Fruit fly (Drosophila melanogaster) whole organism, prepupa: Measurements from ENCODE around the gene CG33688.

ENCODE experiments used
- Blimp-1 ChIP-seq: fragments of 200-800 bp; sonication (Bioruptor generic); optimal IDR thresholded peaks from 3 replicates; lab custom pipeline; 2017; ENCODE audit warnings: missing biosample characterization, missing genetic modification characterization, mild to moderate bottlenecking, moderate library complexity, missing genetic modification reagents
- CG10631 ChIP-seq: fragments of 200-800 bp; sonication (Bioruptor generic); optimal IDR thresholded peaks from 2 replicates; lab custom pipeline; 2016; ENCODE audit warnings: missing biosample characterization, missing genetic modification characterization
- CG11294 ChIP-seq: fragments of 200-800 bp; sonication (Bioruptor generic); IDR thresholded peaks from 2 replicates; pipeline ENCODE4 v1.3.6; 2022; ENCODE audit warnings: missing biosample characterization, missing genetic modification characterization
- CG11762 ChIP-seq: fragments of 200-800 bp; sonication (Bioruptor generic); optimal IDR thresholded peaks from 3 replicates; lab custom pipeline; 2016; ENCODE audit warnings: missing biosample characterization, missing genetic modification characterization; ENCODE audit not compliant: insufficient read depth
- CG11902 ChIP-seq: fragments of 200-800 bp; sonication (Bioruptor generic); optimal IDR thresholded peaks from 3 replicates; lab custom pipeline; 2016; ENCODE audit warnings: missing biosample characterization, missing genetic modification characterization
- CG15336 ChIP-seq: fragments of 200-800 bp; sonication (Bioruptor generic); IDR thresholded peaks from 2 replicates; pipeline ENCODE4 v1.3.6; 2022; ENCODE audit warnings: missing biosample characterization, missing genetic modification characterization
- CG1621 ChIP-seq: fragments of 200-800 bp; sonication (Bioruptor generic); optimal IDR thresholded peaks from 3 replicates; lab custom pipeline; 2018; ENCODE audit warnings: missing biosample characterization, mild to moderate bottlenecking, missing genetic modification characterization
- CG16779 ChIP-seq: fragments of 200-800 bp; sonication (Bioruptor generic); optimal IDR thresholded peaks from 3 replicates; lab custom pipeline; 2017; ENCODE audit warnings: missing biosample characterization, mild to moderate bottlenecking, missing genetic modification characterization
- CG3032 ChIP-seq: fragments of 200-800 bp; optimal IDR thresholded peaks from 2 replicates; lab custom pipeline; 2019; ENCODE audit warnings: missing biosample characterization, mild to moderate bottlenecking, missing genetic modification characterization, moderate library complexity
- CG31627 ChIP-seq: fragments of 200-800 bp; sonication (Bioruptor generic); optimal IDR thresholded peaks from 3 replicates; lab custom pipeline; 2016; ENCODE audit warnings: missing biosample characterization, missing genetic modification characterization
- CG34406 ChIP-seq: fragments of 200-800 bp; sonication (Bioruptor generic); optimal IDR thresholded peaks from 3 replicates; lab custom pipeline; 2016; ENCODE audit warnings: missing biosample characterization, missing genetic modification characterization
- CG3919 ChIP-seq: fragments of 200-800 bp; sonication (Bioruptor generic); optimal IDR thresholded peaks from 3 replicates; lab custom pipeline; 2016; ENCODE audit warnings: missing biosample characterization, missing genetic modification characterization
- CG4318 ChIP-seq: fragments of 200-800 bp; sonication (Bioruptor generic); optimal IDR thresholded peaks from 3 replicates; lab custom pipeline; 2017; ENCODE audit warnings: missing biosample characterization, mild to moderate bottlenecking, missing genetic modification characterization
- CG6163 ChIP-seq: fragments of 200-800 bp; sonication (Bioruptor generic); IDR thresholded peaks from 3 replicates; pipeline ENCODE4 v1.3.6; 2022; ENCODE audit warnings: missing biosample characterization, missing genetic modification characterization
- CG6276 ChIP-seq: fragments of 200-800 bp; sonication (Bioruptor generic); optimal IDR thresholded peaks from 2 replicates; lab custom pipeline; 2017; ENCODE audit warnings: missing biosample characterization, mild to moderate bottlenecking, missing genetic modification characterization
- CG6792 ChIP-seq: fragments of 200-800 bp; sonication (Bioruptor generic); optimal IDR thresholded peaks from 3 replicates; lab custom pipeline; 2016; ENCODE audit warnings: missing biosample characterization, missing genetic modification characterization
- CG6808 ChIP-seq: fragments of 200-800 bp; sonication (Bioruptor generic); optimal IDR thresholded peaks from 3 replicates; lab custom pipeline; 2017; ENCODE audit warnings: missing biosample characterization, missing genetic modification characterization, mild to moderate bottlenecking, moderate library complexity, missing genetic modification reagents
- CG6854 ChIP-seq: fragments of 200-800 bp; sonication (Bioruptor generic); optimal IDR thresholded peaks from 2 replicates; lab custom pipeline; 2017; ENCODE audit warnings: missing biosample characterization, mild to moderate bottlenecking, missing genetic modification characterization
- CG7368 ChIP-seq: fragments of 200-800 bp; sonication (Bioruptor generic); optimal IDR thresholded peaks from 3 replicates; lab custom pipeline; 2016; ENCODE audit warnings: missing biosample characterization, missing genetic modification characterization
- CG8319 ChIP-seq: fragments of 200-800 bp; sonication (Bioruptor generic); optimal IDR thresholded peaks from 3 replicates; lab custom pipeline; 2016; ENCODE audit warnings: missing biosample characterization, missing genetic modification characterization
- CG8632 ChIP-seq: fragments of 200-800 bp; sonication (Bioruptor generic); optimal IDR thresholded peaks from 3 replicates; lab custom pipeline; 2016; ENCODE audit warnings: missing biosample characterization, missing genetic modification characterization
- CG9139 ChIP-seq: fragments of 200-800 bp; sonication (Bioruptor generic); optimal IDR thresholded peaks from 3 replicates; lab custom pipeline; 2017; ENCODE audit warnings: missing biosample characterization, mild to moderate bottlenecking, missing genetic modification characterization
- Eip75B ChIP-seq: fragments of 200-800 bp; sonication (Bioruptor generic); optimal IDR thresholded peaks from 3 replicates; lab custom pipeline; 2016; ENCODE audit warnings: missing biosample characterization, missing genetic modification characterization
- Eip78C ChIP-seq: fragments of 200-800 bp; sonication (Bioruptor generic); peaks from one replicate; lab custom pipeline; 2016; ENCODE audit warnings: missing biosample characterization, missing genetic modification characterization
- Ets21C ChIP-seq: fragments of 200-800 bp; sonication (Bioruptor generic); optimal IDR thresholded peaks from 3 replicates; lab custom pipeline; 2016; ENCODE audit warnings: missing biosample characterization, missing genetic modification characterization
- Ets96B ChIP-seq: fragments of 200-800 bp; optimal IDR thresholded peaks from 2 replicates; lab custom pipeline; 2019; ENCODE audit warnings: missing biosample characterization, mild to moderate bottlenecking, missing genetic modification characterization, moderate library complexity
- Hr38 ChIP-seq: sonication (Bioruptor generic); optimal IDR thresholded peaks from 2 replicates; lab custom pipeline; 2016; ENCODE audit warnings: missing biosample characterization, missing genetic modification characterization
- Hr39 ChIP-seq: fragments of 200-800 bp; sonication (Bioruptor generic); optimal IDR thresholded peaks from 2 replicates; lab custom pipeline; 2016; ENCODE audit warnings: missing biosample characterization, missing genetic modification characterization
- Hr4 ChIP-seq: fragments of 200-800 bp; sonication (Bioruptor generic); optimal IDR thresholded peaks from 3 replicates; lab custom pipeline; 2016; ENCODE audit warnings: missing biosample characterization, missing genetic modification characterization
- Lpt ChIP-seq: fragments of 200-800 bp; sonication (Bioruptor generic); optimal IDR thresholded peaks from 3 replicates; lab custom pipeline; 2016; ENCODE audit warnings: missing biosample characterization, missing genetic modification characterization
- OdsH ChIP-seq: fragments of 200-800 bp; sonication (Bioruptor generic); optimal IDR thresholded peaks from 3 replicates; lab custom pipeline; 2016; ENCODE audit warnings: missing biosample characterization, missing genetic modification characterization
- Sox15 ChIP-seq: fragments of 200-800 bp; sonication (Bioruptor generic); optimal IDR thresholded peaks from 3 replicates; lab custom pipeline; 2016; ENCODE audit warnings: missing biosample characterization, missing genetic modification characterization
- achi ChIP-seq: fragments of 200-800 bp; sonication (Bioruptor generic); optimal IDR thresholded peaks from 3 replicates; lab custom pipeline; 2016; ENCODE audit warnings: missing biosample characterization, missing genetic modification characterization
- acj6 ChIP-seq: fragments of 200-800 bp; sonication (Bioruptor generic); optimal IDR thresholded peaks from 3 replicates; lab custom pipeline; 2016; ENCODE audit warnings: missing biosample characterization, missing genetic modification characterization
- cyc ChIP-seq: fragments of 200-800 bp; sonication (Bioruptor generic); optimal IDR thresholded peaks from 3 replicates; lab custom pipeline; 2016; ENCODE audit warnings: missing biosample characterization, missing genetic modification characterization
- dac ChIP-seq: fragments of 200-800 bp; sonication (Bioruptor generic); optimal IDR thresholded peaks from 2 replicates; lab custom pipeline; 2017; ENCODE audit warnings: missing biosample characterization, mild to moderate bottlenecking, missing genetic modification characterization
- dsx ChIP-seq: fragments of 200-800 bp; optimal IDR thresholded peaks from 3 replicates; lab custom pipeline; 2019; ENCODE audit warnings: missing biosample characterization, mild to moderate bottlenecking, missing genetic modification characterization, moderate library complexity; ENCODE audit not compliant: poor library complexity, severe bottlenecking
- esn ChIP-seq: fragments of 200-800 bp; sonication (Bioruptor generic); optimal IDR thresholded peaks from 2 replicates; lab custom pipeline; 2016; ENCODE audit warnings: missing biosample characterization, mild to moderate bottlenecking, missing genetic modification characterization, moderate library complexity
- fd59A ChIP-seq: fragments of 200-800 bp; sonication (Bioruptor generic); optimal IDR thresholded peaks from 2 replicates; lab custom pipeline; 2017; ENCODE audit warnings: missing biosample characterization, mild to moderate bottlenecking, missing genetic modification characterization, missing genetic modification reagents
- fkh ChIP-seq: fragments of 200-800 bp; sonication (Bioruptor generic); optimal IDR thresholded peaks from 3 replicates; lab custom pipeline; 2017; ENCODE audit warnings: missing biosample characterization, mild to moderate bottlenecking, missing genetic modification characterization, moderate library complexity
- lz ChIP-seq: fragments of 200-800 bp; sonication (Bioruptor generic); optimal IDR thresholded peaks from 3 replicates; lab custom pipeline; 2016; ENCODE audit warnings: missing biosample characterization, missing genetic modification characterization
- net ChIP-seq: fragments of 200-800 bp; sonication (Bioruptor generic); optimal IDR thresholded peaks from 3 replicates; lab custom pipeline; 2016; ENCODE audit warnings: missing biosample characterization, missing genetic modification characterization
- pdm3 ChIP-seq: fragments of 200-800 bp; sonication (Bioruptor generic); optimal IDR thresholded peaks from 3 replicates; lab custom pipeline; 2016; ENCODE audit warnings: missing biosample characterization, missing genetic modification characterization
- spab ChIP-seq: fragments of 200-800 bp; sonication (Bioruptor generic); optimal IDR thresholded peaks from 2 replicates; lab custom pipeline; 2017; ENCODE audit warnings: missing biosample characterization, mild to moderate bottlenecking, missing genetic modification characterization, missing genetic modification reagents
- ss ChIP-seq, 2 experiments: fragments of 200-800 bp; sonication (Bioruptor generic); optimal IDR thresholded peaks; 2 replicates in 1 of 2; 3 replicates in 1 of 2; lab custom pipeline; 2017 to 2018; ENCODE audit warnings: mild to moderate bottlenecking in 2 of 2, missing biosample characterization in 2 of 2, missing genetic modification characterization in 2 of 2, moderate library complexity in 1 of 2
- svp ChIP-seq: fragments of 200-800 bp; sonication (Bioruptor generic); peaks from one replicate; lab custom pipeline; 2016; ENCODE audit warnings: missing biosample characterization, missing genetic modification characterization
- vri ChIP-seq: fragments of 200-800 bp; sonication (Bioruptor generic); optimal IDR thresholded peaks from 3 replicates; lab custom pipeline; 2016; ENCODE audit warnings: missing biosample characterization, mild to moderate bottlenecking, missing genetic modification characterization

CG33688 gene

dm6 chr3L:16189058-16189924, 9.7 kb upstream of the CG33688 start (continued):
- TF ChIP-seq dac (GFP tag; lab: Kevin White, UChicago): no peak
- peak; percentile 3 for TF ChIP-seq fd59A (GFP tag; lab: Kevin White, UChicago)
- TF ChIP-seq CG11902 (GFP tag; lab: Kevin White, UChicago): no peak
- no peak for TF ChIP-seq Hr38 (GFP tag; lab: Kevin White, UChicago)
- no peak for TF ChIP-seq CG15336 (GFP tag; lab: Robert Waterston, UW)
- no peak for TF ChIP-seq Hr4 (GFP tag; lab: Kevin White, UChicago)
- peak; percentile 36 for TF ChIP-seq lz (GFP tag; lab: Kevin White, UChicago)
- TF ChIP-seq svp (GFP tag; lab: Kevin White, UChicago): peak; percentile 79
- no peak for TF ChIP-seq Lpt (GFP tag; lab: Kevin White, UChicago)
- TF ChIP-seq CG8632 (GFP tag; lab: Kevin White, UChicago): no peak
- peak; percentile 64 for TF ChIP-seq CG10631 (GFP tag; lab: Kevin White, UChicago)
- peak; percentile 25 for TF ChIP-seq pdm3 (GFP tag; lab: Kevin White, UChicago)
- peak; percentile 15 for TF ChIP-seq CG7368 (GFP tag; lab: Kevin White, UChicago)
- peak; percentile 64 for TF ChIP-seq CG6808 (GFP tag; lab: Kevin White, UChicago)
- peak; percentile 34 for TF ChIP-seq dsx (GFP tag; lab: Kevin White, UChicago)
- peak; percentile 30 for TF ChIP-seq achi (GFP tag; lab: Kevin White, UChicago)
- no peak for TF ChIP-seq CG6854 (GFP tag; lab: Kevin White, UChicago)
- TF ChIP-seq CG8319 (GFP tag; lab: Kevin White, UChicago): peak; percentile 1
- TF ChIP-seq net (GFP tag; lab: Kevin White, UChicago): no peak
- no peak for TF ChIP-seq CG6276 (GFP tag; lab: Kevin White, UChicago)
- TF ChIP-seq fkh (GFP tag; lab: Kevin White, UChicago): no peak
- peak; percentile 42 for TF ChIP-seq CG3919
- TF ChIP-seq Ets21C (GFP tag; lab: Kevin White, UChicago): no peak
- TF ChIP-seq esn (GFP tag; lab: Kevin White, UChicago): peak; percentile 56
- no peak for TF ChIP-seq vri (GFP tag; lab: Kevin White, UChicago)
- peak; percentile 46 for TF ChIP-seq acj6 (GFP tag; lab: Kevin White, UChicago)
- no peak for TF ChIP-seq CG9139
- no peak for TF ChIP-seq Eip75B
- peak; percentile 9 for TF ChIP-seq Hr39 (GFP tag; lab: Kevin White, UChicago)
- TF ChIP-seq CG11762 (GFP tag; lab: Kevin White, UChicago): no peak
- TF ChIP-seq Eip78C: peak; percentile 70
- no peak for TF ChIP-seq cyc (GFP tag; lab: Kevin White, UChicago)
- TF ChIP-seq Sox15 (GFP tag; lab: Kevin White, UChicago): no peak
- TF ChIP-seq CG11294 (GFP tag; lab: Robert Waterston, UW): no peak
- TF ChIP-seq CG31627: peak; percentile 1
- TF ChIP-seq ss (GFP tag; optimal IDR thresholded peaks at IDR 0.05; lab: Kevin White, UChicago): peak; percentile 39 to 40

dm6 chr3L:16189925-16190231, 9.1 kb upstream of the CG33688 start:
- no peak for TF ChIP-seq CG6163 (GFP tag; lab: Robert Waterston, UW)
- TF ChIP-seq Blimp-1 (GFP tag; lab: Kevin White, UChicago): no peak
- TF ChIP-seq CG11902 (GFP tag; lab: Kevin White, UChicago): no peak
- no peak for TF ChIP-seq fkh (GFP tag; lab: Kevin White, UChicago)
- TF ChIP-seq OdsH: no peak
- TF ChIP-seq CG34406: no peak
- TF ChIP-seq spab (GFP tag; lab: Kevin White, UChicago): no peak
- peak; percentile 51 for TF ChIP-seq Eip78C
- TF ChIP-seq CG1621 (tag; lab: Kevin White, UChicago): peak; percentile 33
- TF ChIP-seq CG16779 (tag; lab: Kevin White, UChicago): no peak
- peak; percentile 37 for TF ChIP-seq svp (GFP tag; lab: Kevin White, UChicago)
- no peak for TF ChIP-seq CG3919
- no peak for TF ChIP-seq cyc (GFP tag; lab: Kevin White, UChicago)
- no peak for TF ChIP-seq Lpt (GFP tag; lab: Kevin White, UChicago)
- no peak for TF ChIP-seq lz (GFP tag; lab: Kevin White, UChicago)
- peak; percentile 2 for TF ChIP-seq dsx (GFP tag; lab: Kevin White, UChicago)
- no peak for TF ChIP-seq Hr38 (GFP tag; lab: Kevin White, UChicago)
- TF ChIP-seq CG6792 (GFP tag; lab: Kevin White, UChicago): no peak
- no peak for TF ChIP-seq fd59A (GFP tag; lab: Kevin White, UChicago)
- TF ChIP-seq CG6854 (GFP tag; lab: Kevin White, UChicago): peak; percentile 55
- TF ChIP-seq CG3032 (tag; lab: Kevin White, UChicago): no peak
- TF ChIP-seq ss (GFP tag; optimal IDR thresholded peaks at IDR 0.05; lab: Kevin White, UChicago): no peak
- TF ChIP-seq Ets96B: no peak
- no peak for TF ChIP-seq Ets21C (GFP tag; lab: Kevin White, UChicago)
- no peak for TF ChIP-seq CG4318 (GFP tag; lab: Kevin White, UChicago)
- TF ChIP-seq CG31627: no peak
- no peak for TF ChIP-seq achi (GFP tag; lab: Kevin White, UChicago)
- no peak for TF ChIP-seq Eip75B
